Fruit fly (Drosophila melanogaster) whole organism, prepupa: ENCODE results near the gene kek5.
A peak's percentile ranks its signal among the peaks of the same experiment; 100 is the strongest.

Source experiments
- Blimp-1 ChIP-seq: fragments of 200-800 bp; sonication (Bioruptor generic); optimal IDR thresholded peaks from 3 replicates; lab custom pipeline; 2017; ENCODE audit warnings: missing biosample characterization, missing genetic modification characterization, mild to moderate bottlenecking, moderate library complexity, missing genetic modification reagents
- CG10631 ChIP-seq: fragments of 200-800 bp; sonication (Bioruptor generic); optimal IDR thresholded peaks from 2 replicates; lab custom pipeline; 2016; ENCODE audit warnings: missing biosample characterization, missing genetic modification characterization
- CG10669 ChIP-seq: fragments of 200-800 bp; sonication (Bioruptor generic); optimal IDR thresholded peaks from 3 replicates; lab custom pipeline; 2018; ENCODE audit warnings: missing biosample characterization, mild to moderate bottlenecking, missing genetic modification characterization, moderate library complexity
- CG11294 ChIP-seq: fragments of 200-800 bp; sonication (Bioruptor generic); IDR thresholded peaks from 2 replicates; pipeline ENCODE4 v1.3.6; 2022; ENCODE audit warnings: missing biosample characterization, missing genetic modification characterization
- CG11762 ChIP-seq: fragments of 200-800 bp; sonication (Bioruptor generic); optimal IDR thresholded peaks from 3 replicates; lab custom pipeline; 2016; ENCODE audit warnings: missing biosample characterization, missing genetic modification characterization; ENCODE audit not compliant: insufficient read depth
- CG15336 ChIP-seq: fragments of 200-800 bp; sonication (Bioruptor generic); IDR thresholded peaks from 2 replicates; pipeline ENCODE4 v1.3.6; 2022; ENCODE audit warnings: missing biosample characterization, missing genetic modification characterization
- CG1621 ChIP-seq: fragments of 200-800 bp; sonication (Bioruptor generic); optimal IDR thresholded peaks from 3 replicates; lab custom pipeline; 2018; ENCODE audit warnings: missing biosample characterization, mild to moderate bottlenecking, missing genetic modification characterization
- CG16779 ChIP-seq: fragments of 200-800 bp; sonication (Bioruptor generic); optimal IDR thresholded peaks from 3 replicates; lab custom pipeline; 2017; ENCODE audit warnings: missing biosample characterization, mild to moderate bottlenecking, missing genetic modification characterization
- CG31627 ChIP-seq: fragments of 200-800 bp; sonication (Bioruptor generic); optimal IDR thresholded peaks from 3 replicates; lab custom pipeline; 2016; ENCODE audit warnings: missing biosample characterization, missing genetic modification characterization
- CG32006 ChIP-seq: fragments of 200-800 bp; sonication (Bioruptor generic); optimal IDR thresholded peaks from 3 replicates; lab custom pipeline; 2017; ENCODE audit warnings: missing biosample characterization, mild to moderate bottlenecking, missing genetic modification characterization
- CG3919 ChIP-seq: fragments of 200-800 bp; sonication (Bioruptor generic); optimal IDR thresholded peaks from 3 replicates; lab custom pipeline; 2016; ENCODE audit warnings: missing biosample characterization, missing genetic modification characterization
- CG4318 ChIP-seq: fragments of 200-800 bp; sonication (Bioruptor generic); optimal IDR thresholded peaks from 3 replicates; lab custom pipeline; 2017; ENCODE audit warnings: missing biosample characterization, mild to moderate bottlenecking, missing genetic modification characterization
- CG6163 ChIP-seq: fragments of 200-800 bp; sonication (Bioruptor generic); IDR thresholded peaks from 3 replicates; pipeline ENCODE4 v1.3.6; 2022; ENCODE audit warnings: missing biosample characterization, missing genetic modification characterization
- CG6276 ChIP-seq: fragments of 200-800 bp; sonication (Bioruptor generic); optimal IDR thresholded peaks from 2 replicates; lab custom pipeline; 2017; ENCODE audit warnings: missing biosample characterization, mild to moderate bottlenecking, missing genetic modification characterization
- CG6792 ChIP-seq: fragments of 200-800 bp; sonication (Bioruptor generic); optimal IDR thresholded peaks from 3 replicates; lab custom pipeline; 2016; ENCODE audit warnings: missing biosample characterization, missing genetic modification characterization
- CG6808 ChIP-seq: fragments of 200-800 bp; sonication (Bioruptor generic); optimal IDR thresholded peaks from 3 replicates; lab custom pipeline; 2017; ENCODE audit warnings: missing biosample characterization, missing genetic modification characterization, mild to moderate bottlenecking, moderate library complexity, missing genetic modification reagents
- CG6854 ChIP-seq: fragments of 200-800 bp; sonication (Bioruptor generic); optimal IDR thresholded peaks from 2 replicates; lab custom pipeline; 2017; ENCODE audit warnings: missing biosample characterization, mild to moderate bottlenecking, missing genetic modification characterization
- CG7368 ChIP-seq: fragments of 200-800 bp; sonication (Bioruptor generic); optimal IDR thresholded peaks from 3 replicates; lab custom pipeline; 2016; ENCODE audit warnings: missing biosample characterization, missing genetic modification characterization
- CG8119 ChIP-seq: fragments of 200-800 bp; sonication (Bioruptor generic); IDR thresholded peaks from 3 replicates; pipeline ENCODE4 v1.3.6; 2022; ENCODE audit warnings: missing biosample characterization, missing genetic modification characterization
- CG8319 ChIP-seq: fragments of 200-800 bp; sonication (Bioruptor generic); optimal IDR thresholded peaks from 3 replicates; lab custom pipeline; 2016; ENCODE audit warnings: missing biosample characterization, missing genetic modification characterization
- CG8632 ChIP-seq: fragments of 200-800 bp; sonication (Bioruptor generic); optimal IDR thresholded peaks from 3 replicates; lab custom pipeline; 2016; ENCODE audit warnings: missing biosample characterization, missing genetic modification characterization
- CG9139 ChIP-seq: fragments of 200-800 bp; sonication (Bioruptor generic); optimal IDR thresholded peaks from 3 replicates; lab custom pipeline; 2017; ENCODE audit warnings: missing biosample characterization, mild to moderate bottlenecking, missing genetic modification characterization
- Eip75B ChIP-seq: fragments of 200-800 bp; sonication (Bioruptor generic); optimal IDR thresholded peaks from 3 replicates; lab custom pipeline; 2016; ENCODE audit warnings: missing biosample characterization, missing genetic modification characterization
- Eip93F ChIP-seq: fragments of 200-800 bp; sonication (Bioruptor generic); optimal IDR thresholded peaks from 2 replicates; lab custom pipeline; 2016; ENCODE audit warnings: missing biosample characterization, mild to moderate bottlenecking, missing genetic modification characterization
- Ets21C ChIP-seq: fragments of 200-800 bp; sonication (Bioruptor generic); optimal IDR thresholded peaks from 3 replicates; lab custom pipeline; 2016; ENCODE audit warnings: missing biosample characterization, missing genetic modification characterization
- Ets96B ChIP-seq: fragments of 200-800 bp; optimal IDR thresholded peaks from 2 replicates; lab custom pipeline; 2019; ENCODE audit warnings: missing biosample characterization, mild to moderate bottlenecking, missing genetic modification characterization, moderate library complexity
- Gug ChIP-seq: fragments of 200-800 bp; sonication (Bioruptor generic); IDR thresholded peaks from 2 replicates; pipeline ENCODE4 v1.3.6; 2022; ENCODE audit warnings: missing biosample characterization, missing genetic modification characterization
- Hr38 ChIP-seq: sonication (Bioruptor generic); optimal IDR thresholded peaks from 2 replicates; lab custom pipeline; 2016; ENCODE audit warnings: missing biosample characterization, missing genetic modification characterization
- Hr4 ChIP-seq: fragments of 200-800 bp; sonication (Bioruptor generic); optimal IDR thresholded peaks from 3 replicates; lab custom pipeline; 2016; ENCODE audit warnings: missing biosample characterization, missing genetic modification characterization
- Lpt ChIP-seq: fragments of 200-800 bp; sonication (Bioruptor generic); optimal IDR thresholded peaks from 3 replicates; lab custom pipeline; 2016; ENCODE audit warnings: missing biosample characterization, missing genetic modification characterization
- Met ChIP-seq: fragments of 200-800 bp; sonication (Bioruptor generic); optimal IDR thresholded peaks from 3 replicates; lab custom pipeline; 2016; ENCODE audit warnings: missing biosample characterization, missing genetic modification characterization
- OdsH ChIP-seq: fragments of 200-800 bp; sonication (Bioruptor generic); optimal IDR thresholded peaks from 3 replicates; lab custom pipeline; 2016; ENCODE audit warnings: missing biosample characterization, missing genetic modification characterization
- Smox ChIP-seq: fragments of 200-800 bp; sonication (Bioruptor generic); optimal IDR thresholded peaks from 3 replicates; lab custom pipeline; 2016; ENCODE audit warnings: missing biosample characterization, missing genetic modification characterization
- Sox102F ChIP-seq: fragments of 200-800 bp; sonication (Bioruptor generic); optimal IDR thresholded peaks from 2 replicates; lab custom pipeline; 2016; ENCODE audit warnings: missing biosample characterization, mild to moderate bottlenecking, missing genetic modification characterization
- Sox14 ChIP-seq: fragments of 200-800 bp; sonication (Bioruptor generic); optimal IDR thresholded peaks from 3 replicates; lab custom pipeline; 2016; ENCODE audit warnings: missing biosample characterization, missing genetic modification characterization
- achi ChIP-seq: fragments of 200-800 bp; sonication (Bioruptor generic); optimal IDR thresholded peaks from 3 replicates; lab custom pipeline; 2016; ENCODE audit warnings: missing biosample characterization, missing genetic modification characterization
- cyc ChIP-seq: fragments of 200-800 bp; sonication (Bioruptor generic); optimal IDR thresholded peaks from 3 replicates; lab custom pipeline; 2016; ENCODE audit warnings: missing biosample characterization, missing genetic modification characterization
- dac ChIP-seq: fragments of 200-800 bp; sonication (Bioruptor generic); optimal IDR thresholded peaks from 2 replicates; lab custom pipeline; 2017; ENCODE audit warnings: missing biosample characterization, mild to moderate bottlenecking, missing genetic modification characterization
- eg ChIP-seq: fragments of 200-800 bp; sonication (Bioruptor generic); IDR thresholded peaks from 3 replicates; pipeline ENCODE4 v1.3.6; 2022; ENCODE audit warnings: missing biosample characterization, missing genetic modification characterization
- esn ChIP-seq: fragments of 200-800 bp; sonication (Bioruptor generic); optimal IDR thresholded peaks from 2 replicates; lab custom pipeline; 2016; ENCODE audit warnings: missing biosample characterization, mild to moderate bottlenecking, missing genetic modification characterization, moderate library complexity
- fd59A ChIP-seq: fragments of 200-800 bp; sonication (Bioruptor generic); optimal IDR thresholded peaks from 2 replicates; lab custom pipeline; 2017; ENCODE audit warnings: missing biosample characterization, mild to moderate bottlenecking, missing genetic modification characterization, missing genetic modification reagents
- fkh ChIP-seq: fragments of 200-800 bp; sonication (Bioruptor generic); optimal IDR thresholded peaks from 3 replicates; lab custom pipeline; 2017; ENCODE audit warnings: missing biosample characterization, mild to moderate bottlenecking, missing genetic modification characterization, moderate library complexity
- net ChIP-seq: fragments of 200-800 bp; sonication (Bioruptor generic); optimal IDR thresholded peaks from 3 replicates; lab custom pipeline; 2016; ENCODE audit warnings: missing biosample characterization, missing genetic modification characterization
- pdm3 ChIP-seq: fragments of 200-800 bp; sonication (Bioruptor generic); optimal IDR thresholded peaks from 3 replicates; lab custom pipeline; 2016; ENCODE audit warnings: missing biosample characterization, missing genetic modification characterization
- salr ChIP-seq, 2 experiments: fragments of 200-800 bp; sonication (Bioruptor generic); optimal IDR thresholded peaks; 3 replicates each; lab custom pipeline; 2016 to 2018; ENCODE audit warnings: missing biosample characterization in 2 of 2, missing genetic modification characterization in 2 of 2, mild to moderate bottlenecking in 1 of 2
- spab ChIP-seq: fragments of 200-800 bp; sonication (Bioruptor generic); optimal IDR thresholded peaks from 2 replicates; lab custom pipeline; 2017; ENCODE audit warnings: missing biosample characterization, mild to moderate bottlenecking, missing genetic modification characterization, missing genetic modification reagents
- ss ChIP-seq, 2 experiments: fragments of 200-800 bp; sonication (Bioruptor generic); optimal IDR thresholded peaks; 2 replicates in 1 of 2; 3 replicates in 1 of 2; lab custom pipeline; 2017 to 2018; ENCODE audit warnings: mild to moderate bottlenecking in 2 of 2, missing biosample characterization in 2 of 2, missing genetic modification characterization in 2 of 2, moderate library complexity in 1 of 2
- svp ChIP-seq: fragments of 200-800 bp; sonication (Bioruptor generic); peaks from one replicate; lab custom pipeline; 2016; ENCODE audit warnings: missing biosample characterization, missing genetic modification characterization
- topi ChIP-seq: fragments of 200-800 bp; sonication (Bioruptor generic); optimal IDR thresholded peaks from 3 replicates; lab custom pipeline; 2016; ENCODE audit warnings: missing biosample characterization, missing genetic modification characterization
- vri ChIP-seq: fragments of 200-800 bp; sonication (Bioruptor generic); optimal IDR thresholded peaks from 3 replicates; lab custom pipeline; 2016; ENCODE audit warnings: missing biosample characterization, mild to moderate bottlenecking, missing genetic modification characterization

Gene kek5

dm6 chrX:19371135-19371938 lies 18.4 kb downstream of the kek5 start:
- peak; percentile 46 for TF ChIP-seq CG16779 (tag; lab: Kevin White, UChicago)
- TF ChIP-seq Ets21C (GFP tag; lab: Kevin White, UChicago) = no peak
- TF ChIP-seq CG6163 = peak; percentile 48; the same call in 2 of the 3 replicates
- TF ChIP-seq CG8632 (GFP tag; lab: Kevin White, UChicago) = peak; percentile 66
- TF ChIP-seq Gug (GFP tag; lab: Robert Waterston, UW) = peak; percentile 47
- TF ChIP-seq CG15336 (GFP tag; lab: Robert Waterston, UW) = peak; percentile 36; the same call in 1 of the 2 replicates
- peak in 1 of 2 experiments; percentile 89 for TF ChIP-seq salr (GFP tag; optimal IDR thresholded peaks at IDR 0.05; lab: Kevin White, UChicago)
- no peak for TF ChIP-seq CG6854 (GFP tag; lab: Kevin White, UChicago)
- peak; percentile 67 for TF ChIP-seq Met (GFP tag; lab: Kevin White, UChicago)
- TF ChIP-seq ss (GFP tag; optimal IDR thresholded peaks at IDR 0.05; lab: Kevin White, UChicago) = peak; percentile 51 to 65
- peak; percentile 52 for TF ChIP-seq CG6808
- no peak for TF ChIP-seq fkh (GFP tag; lab: Kevin White, UChicago)
- TF ChIP-seq CG11294 (GFP tag; lab: Robert Waterston, UW) = no peak
- TF ChIP-seq Ets96B (tag; lab: Kevin White, UChicago) = peak; percentile 18
- peak; percentile 66 for TF ChIP-seq CG8119 (GFP tag; lab: Robert Waterston, UW)
- TF ChIP-seq CG3919 = peak; percentile 59
- peak; percentile 69 for TF ChIP-seq CG11762 (GFP tag; lab: Kevin White, UChicago)
- TF ChIP-seq svp (GFP tag; lab: Kevin White, UChicago) = peak; percentile 73
- TF ChIP-seq spab (GFP tag; lab: Kevin White, UChicago) = peak; percentile 50
- TF ChIP-seq CG4318 (GFP tag; lab: Kevin White, UChicago) = peak; percentile 26
- no peak for TF ChIP-seq CG7368 (GFP tag; lab: Kevin White, UChicago)
- TF ChIP-seq achi (GFP tag; lab: Kevin White, UChicago) = peak; percentile 74
- TF ChIP-seq CG32006 (GFP tag; lab: Kevin White, UChicago) = peak; percentile 74
- peak; percentile 59 for TF ChIP-seq Hr4 (GFP tag; lab: Kevin White, UChicago)
- peak; percentile 65 for TF ChIP-seq CG10631 (GFP tag; lab: Kevin White, UChicago)
- peak; percentile 44 for TF ChIP-seq CG6276 (GFP tag; lab: Kevin White, UChicago)
- peak; percentile 29 for TF ChIP-seq cyc
- peak; percentile 42 for TF ChIP-seq Smox (GFP tag; lab: Kevin White, UChicago)
- peak; percentile 20 for TF ChIP-seq CG9139 (GFP tag; lab: Kevin White, UChicago)
- no peak for TF ChIP-seq dac
- peak; percentile 58 for TF ChIP-seq Lpt
- TF ChIP-seq Eip75B (GFP tag; lab: Kevin White, UChicago) = peak; percentile 81
- TF ChIP-seq pdm3 (GFP tag; lab: Kevin White, UChicago) = peak; percentile 75
- peak; percentile 23 for TF ChIP-seq CG6792 (GFP tag; lab: Kevin White, UChicago)
- no peak for TF ChIP-seq Hr38 (GFP tag; lab: Kevin White, UChicago)
- peak; percentile 36 for TF ChIP-seq CG8319 (GFP tag; lab: Kevin White, UChicago)
- TF ChIP-seq eg (GFP tag; lab: Robert Waterston, UW) = peak; percentile 18; the same call in 1 of the 3 replicates
- TF ChIP-seq CG1621 (tag; lab: Kevin White, UChicago) = no peak
- no peak for TF ChIP-seq Eip93F (GFP tag; lab: Kevin White, UChicago)
- no peak for TF ChIP-seq vri (GFP tag; lab: Kevin White, UChicago)
- TF ChIP-seq Blimp-1 (GFP tag; lab: Kevin White, UChicago) = no peak
- TF ChIP-seq OdsH (GFP tag; lab: Kevin White, UChicago) = peak; percentile 69
- peak; percentile 19 for TF ChIP-seq fd59A (GFP tag; lab: Kevin White, UChicago)
- peak; percentile 50 for TF ChIP-seq net
- TF ChIP-seq esn (GFP tag; lab: Kevin White, UChicago) = peak; percentile 76
- peak; percentile 35 for TF ChIP-seq Sox102F (GFP tag; lab: Kevin White, UChicago)
- peak; percentile 66 for TF ChIP-seq topi (GFP tag; lab: Kevin White, UChicago)
- TF ChIP-seq Sox14 (GFP tag; lab: Kevin White, UChicago) = peak; percentile 62
- peak; percentile 45 for TF ChIP-seq CG31627
- peak; percentile 49 for TF ChIP-seq CG10669 (GFP tag; lab: Kevin White, UChicago)
